Fruit fly (Drosophila melanogaster): ENCODE data around the gene CG42544.

The CG42544 gene

DNA sequence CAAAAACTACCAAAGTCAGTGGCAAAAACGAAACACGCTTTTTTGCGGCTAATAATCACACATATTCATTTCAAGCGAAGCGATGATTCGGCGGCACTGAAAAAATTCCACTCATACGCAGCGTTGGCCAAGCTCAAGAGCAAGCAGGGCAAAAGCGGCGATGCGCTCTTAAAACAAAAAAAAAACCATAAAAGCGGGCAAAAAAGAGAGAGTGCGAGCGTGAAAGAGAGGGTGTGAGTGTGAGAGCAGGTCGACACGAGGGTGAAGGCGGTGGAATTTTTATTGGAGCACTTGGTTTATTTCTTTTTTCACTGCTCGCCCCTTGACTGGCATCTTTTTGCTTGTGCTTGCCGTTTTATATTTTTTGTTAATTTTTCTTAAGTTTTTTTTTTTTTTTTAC lies 6.2 kb downstream of the CG42544 start:
- TF ChIP-seq Nf-YC (tag; optimal IDR thresholded peaks at IDR 0.05) (peak; percentile 86), Nf-YB (GFP tag; optimal IDR thresholded peaks at IDR 0.05) (peak; percentile 89), Mad (GFP tag; optimal IDR thresholded peaks at IDR 0.05) (no peak), sna (GFP tag; IDR thresholded peaks at IDR 0.05; ENCODE audit: partially characterized antibody) (0 out of 2 replicates have a peak, but pooled peaks have one; percentile 20), Lpt (GFP tag; optimal IDR thresholded peaks at IDR 0.05) (no peak), z (GFP tag; IDR thresholded peaks at IDR 0.05) (peak; percentile 93), sd (tag; optimal IDR thresholded peaks at IDR 0.05) (no peak), Trl (optimal IDR thresholded peaks at IDR 0.05) (peak; percentile 62 to 73), Trl (GFP tag; optimal IDR thresholded peaks at IDR 0.05) (no peak), Nf-YA (GFP tag; IDR thresholded peaks at IDR 0.05) (0 out of 2 replicates have a peak, but pooled peaks have one; percentile 8), CG1832 (GFP tag; optimal IDR thresholded peaks at IDR 0.05) (peak; percentile 43), zf30C (GFP tag; optimal IDR thresholded peaks at IDR 0.05) (no peak), CG3163 (GFP tag; optimal IDR thresholded peaks at IDR 0.05) (peak; percentile 94), Drgx (GFP tag; IDR thresholded peaks at IDR 0.05) (0 out of 2 replicates have a peak, but pooled peaks have one; percentile 10), CG10321 (GFP tag; IDR thresholded peaks at IDR 0.05) (peak; percentile 63; the same call in 1 of the 2 replicates), Side (GFP tag; optimal IDR thresholded peaks at IDR 0.05) (no peak), H2.0 (GFP tag; IDR thresholded peaks at IDR 0.05) (no peak), sqz (GFP tag; optimal IDR thresholded peaks at IDR 0.05) (peak; percentile 51), exex (tag; optimal IDR thresholded peaks at IDR 0.05) (no peak), CG6689 (GFP tag; IDR thresholded peaks at IDR 0.05) (no peak)

DNA sequence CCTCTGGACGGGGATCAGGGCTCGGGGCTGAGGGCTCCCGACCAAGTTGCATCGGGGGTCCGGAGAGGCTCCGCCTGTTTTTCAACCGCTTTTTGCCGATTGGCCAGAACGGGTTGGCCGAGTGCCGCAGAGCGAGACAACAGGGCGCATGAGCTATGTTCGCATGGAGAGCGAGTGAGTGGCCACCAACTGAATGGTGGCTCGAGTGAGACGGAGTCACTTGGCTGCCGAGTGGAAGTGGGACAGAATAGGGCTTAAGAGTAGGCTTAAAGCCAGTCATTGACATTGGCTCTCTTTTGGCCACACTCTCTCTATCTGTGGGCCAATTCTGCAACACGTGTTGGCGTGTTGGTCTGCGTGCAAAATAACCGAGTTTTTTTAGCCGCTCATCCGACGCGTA lies 8.6 kb downstream of the CG42544 start:
- TF ChIP-seq CG10431 (GFP tag; optimal IDR thresholded peaks at IDR 0.05) = no peak
- TF ChIP-seq CG10959 (GFP tag; IDR thresholded peaks at IDR 0.05) = no peak
- no peak for TF ChIP-seq Chrac-16 (GFP tag; optimal IDR thresholded peaks at IDR 0.05)
- 0 out of 3 replicates have a peak, but pooled peaks have one; percentile 37 for TF ChIP-seq CG34224 (GFP tag; IDR thresholded peaks at IDR 0.05; ENCODE audit: partially characterized antibody)
- peak; percentile 97 for TF ChIP-seq Nf-YB (GFP tag; optimal IDR thresholded peaks at IDR 0.05)
- 0 out of 2 replicates have a peak, but pooled peaks have one; percentile 0 for TF ChIP-seq Dref (GFP tag; IDR thresholded peaks at IDR 0.05)
- TF ChIP-seq CG3163 (GFP tag; optimal IDR thresholded peaks at IDR 0.05) = peak; percentile 95
- TF ChIP-seq zf30C (GFP tag; optimal IDR thresholded peaks at IDR 0.05) = no peak
- TF ChIP-seq Nf-YA (GFP tag; IDR thresholded peaks at IDR 0.05) = peak; percentile 86
- 0 out of 2 replicates have a peak, but pooled peaks have one; percentile 52 for TF ChIP-seq sna (GFP tag; IDR thresholded peaks at IDR 0.05; ENCODE audit: partially characterized antibody)
- TF ChIP-seq CG1832 (GFP tag; optimal IDR thresholded peaks at IDR 0.05) = peak; percentile 88
- TF ChIP-seq ewg (GFP tag; optimal IDR thresholded peaks at IDR 0.05) = peak; percentile 54
- TF ChIP-seq CG8478 (optimal IDR thresholded peaks at IDR 0.05) = peak; percentile 92
- peak; percentile 50 to 65 for TF ChIP-seq Trl (optimal IDR thresholded peaks at IDR 0.05)
- no peak for TF ChIP-seq Trl (GFP tag; optimal IDR thresholded peaks at IDR 0.05)
- peak; percentile 89 for TF ChIP-seq CG10321 (GFP tag; IDR thresholded peaks at IDR 0.05)
- peak; percentile 98 for TF ChIP-seq Nf-YC (tag; optimal IDR thresholded peaks at IDR 0.05)
- TF ChIP-seq CG18011 (GFP tag; optimal IDR thresholded peaks at IDR 0.05) = no peak
- no peak for TF ChIP-seq CG6654 (GFP tag; optimal IDR thresholded peaks at IDR 0.05)
- TF ChIP-seq CG12769 (tag; optimal IDR thresholded peaks at IDR 0.05) = no peak
- TF ChIP-seq z (GFP tag; IDR thresholded peaks at IDR 0.05) = peak; percentile 91

dm6 chr3R:7317107-7317506 lies 12.7 kb downstream of the CG42544 start, which contains the start of gene CG10029:
Gene CG10029 (minus strand): TSS chr3R:7317207.
- no peak for TF ChIP-seq H2.0 (GFP tag; IDR thresholded peaks at IDR 0.05)
- TF ChIP-seq CG1792 (GFP tag; optimal IDR thresholded peaks at IDR 0.05) = no peak
- no peak for TF ChIP-seq ERR (GFP tag; optimal IDR thresholded peaks at IDR 0.05)
- TF ChIP-seq CG9817 (tag; optimal IDR thresholded peaks at IDR 0.05) = no peak

- no peak for TF ChIP-seq her (GFP tag; optimal IDR thresholded peaks at IDR 0.05)
- TF ChIP-seq CG12391 (tag; optimal IDR thresholded peaks at IDR 0.05) = no peak
- no peak for TF ChIP-seq CG6689 (GFP tag; IDR thresholded peaks at IDR 0.05)
- TF ChIP-seq CG8944 (GFP tag; optimal IDR thresholded peaks at IDR 0.05) = no peak
- TF ChIP-seq CG10654 (GFP tag; optimal IDR thresholded peaks at IDR 0.05) = no peak
- no peak for TF ChIP-seq Neu2 (GFP tag; optimal IDR thresholded peaks at IDR 0.05; ENCODE audit: borderline replicate concordance)
- TF ChIP-seq CG13775 (GFP tag; optimal IDR thresholded peaks at IDR 0.05) = no peak
- no peak for TF ChIP-seq pita (GFP tag; optimal IDR thresholded peaks at IDR 0.05)
Observed at dm6 chr3R:7322549-7322948, 18.2 kb downstream of the CG42544 start.
